Fruit fly (Drosophila melanogaster) whole organism, embryonic: Measurements from ENCODE around the gene CG8564.

ENCODE experiments used
- CG14860 ChIP-seq: fragments of 200-800 bp; sonication (Bioruptor generic); IDR thresholded peaks from 3 replicates; pipeline ENCODE4 v1.3.6; 2022; ENCODE audit warnings: missing biosample characterization, missing genetic modification characterization; ENCODE audit not compliant: partially characterized antibody
- CG15601 ChIP-seq: fragments of 200-800 bp; sonication (Bioruptor generic); optimal IDR thresholded peaks from 3 replicates; lab custom pipeline; 2019; ENCODE audit warnings: missing biosample characterization, mild to moderate bottlenecking, missing genetic modification characterization, moderate library complexity
- CG1602 ChIP-seq: fragments of 200-800 bp; sonication (Bioruptor generic); optimal IDR thresholded peaks from 3 replicates; lab custom pipeline; 2016; ENCODE audit warnings: missing biosample characterization, missing genetic modification characterization
- CG6689 ChIP-seq: fragments of 200-800 bp; sonication (Bioruptor generic); IDR thresholded peaks from 2 replicates; pipeline ENCODE4 v1.3.6; 2022; ENCODE audit warnings: missing biosample characterization, missing genetic modification characterization
- Ets97D ChIP-seq: fragments of 200-800 bp; sonication (Bioruptor generic); optimal IDR thresholded peaks from 3 replicates; lab custom pipeline; 2016; ENCODE audit warnings: missing biosample characterization, missing genetic modification characterization
- Sry-δ ChIP-seq: fragments of 200-800 bp; sonication (Bioruptor generic); optimal IDR thresholded peaks from 2 replicates; lab custom pipeline; 2016; ENCODE audit warnings: missing biosample characterization, missing genetic modification characterization
- bigmax ChIP-seq: fragments of 200-800 bp; sonication (Bioruptor generic); optimal IDR thresholded peaks from 2 replicates; lab custom pipeline; 2018; ENCODE audit warnings: missing biosample characterization, mild to moderate bottlenecking, missing genetic modification characterization
- grau ChIP-seq: fragments of 200-800 bp; optimal IDR thresholded peaks from 3 replicates; lab custom pipeline; 2019; ENCODE audit warnings: missing biosample characterization, mild to moderate bottlenecking, missing genetic modification characterization, moderate library complexity
- inv ChIP-seq: fragments of 200-800 bp; sonication (Bioruptor generic); IDR thresholded peaks from 2 replicates; pipeline ENCODE4 v1.3.6; 2022; ENCODE audit warnings: missing biosample characterization, missing genetic modification characterization; ENCODE audit not compliant: partially characterized antibody
- ttk ChIP-seq: fragments of 200-800 bp; sonication (Bioruptor generic); IDR thresholded peaks from 2 replicates; pipeline ENCODE4 v2.1.2; 2022; ENCODE audit warnings: missing biosample characterization, missing genetic modification characterization
- zfh1 ChIP-seq: fragments of 200-800 bp; sonication (Bioruptor generic); IDR thresholded peaks from 3 replicates; pipeline ENCODE4 v1.3.6; 2022; ENCODE audit warnings: missing biosample characterization, missing genetic modification characterization

DNA sequence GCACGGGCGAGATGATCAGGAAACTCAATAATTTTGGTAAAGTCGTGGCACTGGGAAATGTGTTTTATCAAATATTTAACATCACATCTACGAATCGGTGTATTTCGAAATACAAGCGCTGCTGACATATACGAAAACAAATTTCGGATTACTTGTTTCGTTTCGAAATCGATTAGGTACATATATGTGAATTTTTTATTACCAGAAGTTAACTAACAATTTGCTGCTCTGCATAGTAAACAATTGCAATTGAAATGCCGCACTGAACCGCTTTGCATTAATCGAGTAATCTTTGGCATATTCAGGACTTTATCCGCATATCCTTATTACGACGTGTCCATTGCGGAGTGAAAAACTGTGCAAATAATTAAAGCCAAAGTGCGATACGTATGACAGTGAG is 49.7 kb upstream of the CG8564 start, which contains the start of gene CG14835:
- no peak for TF ChIP-seq zfh1 (GFP tag; lab: Robert Waterston, UW)
- no peak for TF ChIP-seq CG15601
- TF ChIP-seq CG14860: no peak
- no peak for TF ChIP-seq CG1602 (GFP tag; lab: Kevin White, UChicago)
- TF ChIP-seq inv (GFP tag; lab: Robert Waterston, UW): no peak
- TF ChIP-seq CG6689 (GFP tag; lab: Robert Waterston, UW): no peak
- TF ChIP-seq bigmax: no peak
- TF ChIP-seq Ets97D (GFP tag; lab: Kevin White, UChicago): no peak
- TF ChIP-seq Sry-δ: no peak
- no peak for TF ChIP-seq grau (tag; lab: Kevin White, UChicago)
- TF ChIP-seq ttk (GFP tag; lab: Robert Waterston, UW): no peak
